Worm (Caenorhabditis elegans) whole organism, L4/young adult: Measurements from ENCODE around the gene hil-4.

ENCODE experiments used
- W03F9.2 ChIP-seq: fragments of 150-350 bp; optimal IDR thresholded peaks from 2 replicates; lab custom pipeline; 2014; ENCODE audit warnings: missing biosample characterization, missing genetic modification characterization
- him-1 ChIP-seq: sonication (generic microtip); optimal IDR thresholded peaks from 2 replicates; lab custom pipeline; 2016; ENCODE audit warnings: missing genotype, missing genetic modification reagents, missing genetic modification characterization, missing compliant biosample characterization

- TF ChIP-seq him-1: no peak
- no peak for TF ChIP-seq W03F9.2
These were observed 16.4 kb downstream of the hil-4 start, which contains the start of gene elt-7 for ce11 chrV:4770408-4770947.
